Fruit fly (Drosophila melanogaster) S2 (cell line): ENCODE data around the gene Faa.

Experiments
- CG8478 ChIP-seq: fragments of >200 bp; optimal IDR thresholded peaks from 2 replicates; lab custom pipeline; 2018
- CTCF ChIP-seq, 2 experiments: fragments of >200 bp; optimal IDR thresholded peaks; 2 replicates each; lab custom pipeline; 2018

DNA sequence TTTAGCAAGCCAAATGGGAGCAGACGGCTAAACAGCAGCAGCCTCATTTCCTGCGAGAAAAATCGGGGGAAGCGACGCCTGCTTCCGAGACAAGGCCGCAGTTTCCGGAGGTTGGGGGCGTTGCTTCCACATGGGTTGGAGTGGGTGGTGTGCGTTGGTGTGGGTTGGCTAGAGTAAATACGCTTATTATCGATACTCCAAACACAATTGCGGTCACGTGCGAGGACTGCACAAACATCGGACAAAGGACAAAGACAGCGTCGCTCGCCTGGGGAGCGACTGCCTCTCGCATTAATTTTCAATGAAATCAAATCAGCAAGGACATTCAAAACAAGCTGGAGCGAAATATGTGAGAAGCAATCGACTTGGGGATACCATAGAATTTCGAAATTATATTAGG is 7.5 kb upstream of the Faa start:
- no peak for TF ChIP-seq CG8478 (lab: Kevin White, UChicago)
- TF ChIP-seq CTCF (optimal IDR thresholded peaks at IDR 0.05; lab: Kevin White, UChicago), result no peak
